Worm (Caenorhabditis elegans): ENCODE measurements around the gene Y6E2A.4.

ce11 chrV:15673707-15674106, 42.9 kb downstream of the Y6E2A.4 start, which contains the start of gene nhr-51:
- no peak for TF ChIP-seq crh-2 (tag; optimal IDR thresholded peaks at IDR 0.05)
- no peak for TF ChIP-seq alr-1 (tag; optimal IDR thresholded peaks at IDR 0.05)
- no peak for TF ChIP-seq ceh-82 (tag; optimal IDR thresholded peaks at IDR 0.05)
- TF ChIP-seq blmp-1 (tag; optimal IDR thresholded peaks at IDR 0.05; ENCODE audit: insufficient read depth): no peak
- no peak for TF ChIP-seq mdl-1 (tag; optimal IDR thresholded peaks at IDR 0.05)
- TF ChIP-seq nhr-6 (tag; optimal IDR thresholded peaks at IDR 0.05): no peak
- no peak for TF ChIP-seq nhr-11 (tag; optimal IDR thresholded peaks at IDR 0.05)
- TF ChIP-seq elt-3 (tag; optimal IDR thresholded peaks at IDR 0.05): no peak
- TF ChIP-seq nhr-25 (tag; optimal IDR thresholded peaks at IDR 0.05): no peak
- TF ChIP-seq snpc-4 (tag; optimal IDR thresholded peaks at IDR 0.05): no peak

Data from whole organism, L2 larva.